Worm (Caenorhabditis elegans): ENCODE results near the gene F38B7.10.

DNA sequence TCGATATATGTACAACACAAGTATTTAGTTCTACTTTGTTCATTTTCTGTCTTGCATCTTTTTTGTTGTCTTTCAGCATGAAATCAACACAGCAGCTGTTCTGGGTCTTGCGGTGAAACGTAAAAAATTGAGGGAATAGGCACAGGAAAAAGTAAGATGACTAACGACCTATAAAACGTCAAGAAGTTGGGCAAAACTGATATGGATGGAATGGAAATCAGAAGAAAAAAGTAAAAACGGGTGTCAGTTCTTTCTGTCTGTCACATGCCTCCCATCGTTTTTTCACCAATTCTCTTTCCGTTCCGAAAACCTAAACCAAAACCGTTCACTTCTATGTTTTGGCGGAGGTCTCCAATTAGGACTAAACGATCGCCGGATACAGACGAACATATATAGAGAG lies 44.3 kb upstream of the F38B7.10 start:
- TF ChIP-seq ces-1 (GFP tag; optimal IDR thresholded peaks at IDR 0.05) = no peak
- no peak for TF ChIP-seq ceh-28 (tag; optimal IDR thresholded peaks at IDR 0.05)
- TF ChIP-seq lsy-2 (tag; optimal IDR thresholded peaks at IDR 0.05) = no peak
- TF ChIP-seq hif-1 (tag; optimal IDR thresholded peaks at IDR 0.05) = no peak
- TF ChIP-seq rbr-2 (tag; optimal IDR thresholded peaks at IDR 0.05) = no peak
- no peak for TF ChIP-seq mxl-3 (GFP tag; optimal IDR thresholded peaks at IDR 0.05)
- no peak for TF ChIP-seq aha-1 (tag)
- TF ChIP-seq ama-1 (optimal IDR thresholded peaks at IDR 0.05) = no peak
- no peak for TF ChIP-seq egl-27 (tag; optimal IDR thresholded peaks at IDR 0.05)
- TF ChIP-seq aly-2 (tag; optimal IDR thresholded peaks at IDR 0.05) = no peak
- no peak for TF ChIP-seq skn-1 (tag; optimal IDR thresholded peaks at IDR 0.05)
- no peak for TF ChIP-seq madf-5 (GFP tag; IDR thresholded peaks at IDR 0.05)
